Worm (Caenorhabditis elegans) whole organism, mixed stage, embryonic: ENCODE data around the gene lury-1.

ENCODE experiments used
- M03D4.4 ChIP-seq: sonication (generic microtip); optimal IDR thresholded peaks from 2 replicates; lab custom pipeline; 2017; ENCODE audit warnings: mild to moderate bottlenecking, missing genetic modification characterization, missing compliant biosample characterization
- bed-3 ChIP-seq: fragments of 200-800 bp; sonication (Bioruptor generic); optimal IDR thresholded peaks from 3 replicates; lab custom pipeline; 2018; ENCODE audit warnings: mild to moderate bottlenecking, missing genetic modification characterization, moderate library complexity, missing compliant biosample characterization
- blmp-1 ChIP-seq: fragments of 150-350 bp; optimal IDR thresholded peaks from 2 replicates; lab custom pipeline; 2014; ENCODE audit warnings: missing biosample characterization, missing genetic modification characterization
- ceh-39 ChIP-seq: fragments of 150-350 bp; optimal IDR thresholded peaks from 2 replicates; lab custom pipeline; 2014; ENCODE audit warnings: missing biosample characterization, missing genetic modification characterization
- ceh-43 ChIP-seq: fragments of 200-800 bp; sonication (Bioruptor generic); optimal IDR thresholded peaks from 2 replicates; lab custom pipeline; 2018; ENCODE audit warnings: mild to moderate bottlenecking, missing genetic modification characterization, moderate library complexity, missing compliant biosample characterization
- ceh-83 ChIP-seq: fragments of 200-800 bp; sonication (Bioruptor generic); optimal IDR thresholded peaks from 2 replicates; lab custom pipeline; 2018; ENCODE audit warnings: mild to moderate bottlenecking, missing genetic modification characterization, missing compliant biosample characterization
- ces-1 ChIP-seq: fragments of 150-350 bp; optimal IDR thresholded peaks from 2 replicates; lab custom pipeline; 2014; ENCODE audit warnings: missing biosample characterization, missing genetic modification reagents, missing genetic modification characterization
- cnd-1 ChIP-seq: fragments of 200-800 bp; sonication (Bioruptor generic); optimal IDR thresholded peaks from 2 replicates; lab custom pipeline; 2018; ENCODE audit warnings: mild to moderate bottlenecking, missing genetic modification characterization, missing compliant biosample characterization
- drap-1 ChIP-seq: fragments of 200-800 bp; sonication (Bioruptor generic); optimal IDR thresholded peaks from 3 replicates; lab custom pipeline; 2018; ENCODE audit warnings: mild to moderate bottlenecking, missing genetic modification characterization, missing compliant biosample characterization
- elt-1 ChIP-seq: sonication (generic microtip); optimal IDR thresholded peaks from 2 replicates; lab custom pipeline; 2017; ENCODE audit warnings: missing genetic modification characterization, mild to moderate bottlenecking, missing compliant biosample characterization, antibody characterized with exemption, moderate library complexity, borderline replicate concordance; ENCODE audit not compliant: insufficient read depth
- elt-3 ChIP-seq: fragments of 150-350 bp; optimal IDR thresholded peaks from 2 replicates; lab custom pipeline; 2014; ENCODE audit warnings: missing biosample characterization, missing genetic modification characterization
- ham-2 ChIP-seq: fragments of 200-800 bp; sonication (Bioruptor generic); optimal IDR thresholded peaks from 2 replicates; lab custom pipeline; 2018; ENCODE audit warnings: mild to moderate bottlenecking, missing genetic modification characterization, missing compliant biosample characterization
- hlh-1 ChIP-seq: fragments of 150-350 bp; optimal IDR thresholded peaks from 2 replicates; lab custom pipeline; 2014; ENCODE audit warnings: missing biosample characterization, missing genetic modification reagents, missing genetic modification characterization
- lin-13 ChIP-seq: fragments of 150-350 bp; optimal IDR thresholded peaks from 2 replicates; lab custom pipeline; 2014; ENCODE audit warnings: missing biosample characterization, missing genetic modification characterization
- lsy-2 ChIP-seq: fragments of 150-350 bp; optimal IDR thresholded peaks from 2 replicates; lab custom pipeline; 2014; ENCODE audit warnings: missing biosample characterization, missing genetic modification characterization
- mab-5 ChIP-seq: fragments of 150-350 bp; optimal IDR thresholded peaks from 2 replicates; lab custom pipeline; 2014; ENCODE audit warnings: missing biosample characterization, missing genetic modification characterization
- mep-1 ChIP-seq: fragments of 150-350 bp; optimal IDR thresholded peaks from 2 replicates; lab custom pipeline; 2017; ENCODE audit warnings: missing biosample characterization, missing genetic modification reagents, missing genetic modification characterization, inconsistent platforms
- mls-2 ChIP-seq: sonication (generic microtip); optimal IDR thresholded peaks from 2 replicates; lab custom pipeline; 2016; ENCODE audit warnings: mild to moderate bottlenecking, missing genetic modification characterization, moderate library complexity, missing compliant biosample characterization
- nhr-12 ChIP-seq: fragments of 150-350 bp; optimal IDR thresholded peaks from 2 replicates; lab custom pipeline; 2014; ENCODE audit warnings: missing biosample characterization, missing genetic modification characterization
- nhr-2 ChIP-seq: fragments of 150-350 bp; optimal IDR thresholded peaks from 2 replicates; lab custom pipeline; 2014; ENCODE audit warnings: missing biosample characterization, missing genetic modification characterization
- nhr-237 ChIP-seq: fragments of 150-350 bp; optimal IDR thresholded peaks from 2 replicates; lab custom pipeline; 2014; ENCODE audit warnings: missing biosample characterization, missing genetic modification characterization
- nhr-28 ChIP-seq: fragments of 150-350 bp; optimal IDR thresholded peaks from 2 replicates; lab custom pipeline; 2014; ENCODE audit warnings: missing biosample characterization, missing genetic modification characterization
- nhr-76 ChIP-seq: sonication (generic microtip); optimal IDR thresholded peaks from 2 replicates; lab custom pipeline; 2017; ENCODE audit warnings: missing biosample characterization, missing genetic modification characterization
- pha-4 ChIP-seq: fragments of 150-350 bp; optimal IDR thresholded peaks from 2 replicates; lab custom pipeline; 2018; ENCODE audit warnings: missing biosample characterization, missing genetic modification reagents, missing genetic modification characterization
- sem-2 ChIP-seq: fragments of 200-800 bp; sonication (Bioruptor generic); optimal IDR thresholded peaks from 2 replicates; lab custom pipeline; 2018; ENCODE audit warnings: mild to moderate bottlenecking, missing genetic modification characterization, missing compliant biosample characterization
- snpc-4 ChIP-seq: fragments of 150-350 bp; optimal IDR thresholded peaks from 2 replicates; lab custom pipeline; 2014; ENCODE audit warnings: missing biosample characterization, missing genetic modification characterization
- sptf-1 ChIP-seq: sonication (generic microtip); optimal IDR thresholded peaks from 2 replicates; lab custom pipeline; 2017; ENCODE audit warnings: mild to moderate bottlenecking, missing genetic modification characterization, moderate library complexity, missing compliant biosample characterization
- tbx-8 ChIP-seq: fragments of 200-800 bp; sonication (Bioruptor generic); optimal IDR thresholded peaks from 2 replicates; lab custom pipeline; 2018; ENCODE audit warnings: mild to moderate bottlenecking, missing genetic modification characterization, moderate library complexity, missing compliant biosample characterization
- unc-120 ChIP-seq: sonication (generic microtip); optimal IDR thresholded peaks from 2 replicates; lab custom pipeline; 2017; ENCODE audit warnings: missing genetic modification characterization, missing compliant biosample characterization; ENCODE audit not compliant: poor library complexity, severe bottlenecking
- unc-39 ChIP-seq: fragments of 150-350 bp; optimal IDR thresholded peaks from 2 replicates; lab custom pipeline; 2014; ENCODE audit warnings: missing biosample characterization, missing genetic modification characterization
- zip-8 ChIP-seq: fragments of 150-350 bp; optimal IDR thresholded peaks from 2 replicates; lab custom pipeline; 2014; ENCODE audit warnings: missing biosample characterization, missing genetic modification characterization
- ztf-11 ChIP-seq: fragments of 150-350 bp; optimal IDR thresholded peaks from 2 replicates; lab custom pipeline; 2014; ENCODE audit warnings: missing biosample characterization, missing genetic modification characterization

Gene lury-1

DNA sequence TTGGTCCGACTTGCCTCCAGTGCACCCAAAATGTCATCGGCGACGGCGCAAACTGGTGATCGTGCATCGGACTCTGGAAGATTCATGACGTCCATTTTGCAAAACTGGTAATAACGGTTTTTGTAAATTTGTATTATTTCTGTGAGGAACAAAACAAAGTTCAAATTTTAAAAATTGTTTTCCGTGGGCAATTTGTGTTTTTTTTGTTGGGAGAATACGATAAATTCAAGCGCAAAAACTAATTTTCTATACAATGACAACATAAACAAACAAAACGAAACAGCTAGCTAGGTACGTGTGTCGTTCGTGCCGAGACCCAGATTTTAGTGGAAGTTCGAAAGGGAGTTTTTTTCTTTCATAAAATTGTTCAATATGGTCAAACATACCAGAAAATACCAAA, 3.3 kb upstream of the lury-1 start, which contains the start of gene Y75B8A.10:
Gene Y75B8A.10, minus strand, starts transcription at position 101 of the 400 bp plus-strand sequence.
- TF ChIP-seq mep-1 (tag; lab: Kevin White, UChicago): no peak
- TF ChIP-seq nhr-12: no peak
- no peak for TF ChIP-seq ceh-43 (GFP tag; lab: Kevin White, UChicago)
- TF ChIP-seq bed-3 (GFP tag; lab: Kevin White, UChicago): no peak
- no peak for TF ChIP-seq sptf-1 (tag; lab: Kevin White, UChicago)
- no peak for TF ChIP-seq nhr-237 (tag; lab: Kevin White, UChicago)
- no peak for TF ChIP-seq elt-1 (tag; lab: Kevin White, UChicago)
- TF ChIP-seq zip-8 (tag; lab: Kevin White, UChicago): no peak
- TF ChIP-seq ceh-83: no peak
- TF ChIP-seq mab-5 (tag; lab: Kevin White, UChicago): no peak
- TF ChIP-seq tbx-8: no peak
- TF ChIP-seq ztf-11: no peak
- no peak for TF ChIP-seq sem-2 (GFP tag; lab: Kevin White, UChicago)

DNA sequence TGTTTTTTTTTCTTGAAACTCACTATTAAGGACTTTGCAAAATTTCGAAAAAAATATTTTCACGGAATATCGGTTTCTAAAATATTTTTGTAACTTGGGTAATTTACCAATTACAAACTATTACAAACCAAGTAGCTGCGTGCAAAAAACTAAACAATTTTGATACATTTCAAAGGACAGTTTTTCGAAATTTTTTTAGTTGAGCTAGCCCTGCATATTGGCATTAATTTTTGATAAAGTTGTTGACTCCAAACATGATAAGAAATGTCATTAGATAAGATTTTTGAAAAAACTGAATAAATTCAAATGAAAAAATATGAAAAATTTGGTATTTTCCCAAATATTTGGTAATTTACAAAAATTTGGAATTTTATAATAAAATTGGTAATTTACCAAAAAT, 2.0 kb downstream of the lury-1 start:
- TF ChIP-seq M03D4.4 (tag; lab: Kevin White, UChicago) (no peak), snpc-4 (tag; lab: Kevin White, UChicago) (no peak), unc-120 (tag; lab: Kevin White, UChicago) (no peak), sem-2 (GFP tag; lab: Kevin White, UChicago) (no peak), nhr-28 (no peak), elt-1 (tag; lab: Kevin White, UChicago) (no peak)

DNA sequence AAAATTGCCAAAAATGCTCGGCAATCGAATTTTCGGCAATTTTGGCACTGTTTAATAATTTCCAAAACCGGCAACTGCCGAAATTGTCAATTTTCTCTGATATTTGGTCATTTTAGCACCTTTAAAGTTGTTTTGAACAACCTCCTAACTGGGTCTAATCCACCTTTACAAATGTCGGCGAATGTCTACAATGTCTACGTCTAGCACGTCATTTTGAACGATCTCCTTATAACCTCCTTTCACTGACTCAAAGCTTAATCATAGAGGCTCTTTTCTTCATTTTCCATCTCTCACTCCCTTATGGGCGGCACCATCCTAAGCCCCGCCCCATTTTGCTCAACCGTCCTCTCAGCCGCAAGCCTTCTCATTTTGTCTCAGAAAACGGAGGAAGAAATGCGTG, 8.0 kb downstream of the lury-1 start, which contains the start of gene Y75B8A.44:
Gene Y75B8A.44, plus strand, starts transcription at position 301 of the 400 bp plus-strand sequence.
- TF ChIP-seq snpc-4 (tag; lab: Kevin White, UChicago) (no peak), pha-4 (tag; lab: Kevin White, UChicago) (no peak), bed-3 (GFP tag; lab: Kevin White, UChicago) (no peak), nhr-237 (tag; lab: Kevin White, UChicago) (no peak), sptf-1 (tag; lab: Kevin White, UChicago) (no peak), ces-1 (GFP tag; lab: Kevin White, UChicago) (no peak), nhr-12 (no peak), drap-1 (GFP tag; lab: Kevin White, UChicago) (no peak), ceh-43 (GFP tag; lab: Kevin White, UChicago) (no peak), ceh-83 (no peak), blmp-1 (tag; lab: Kevin White, UChicago) (no peak), unc-39 (tag; lab: Kevin White, UChicago) (no peak), nhr-28 (no peak), nhr-2 (tag; lab: Kevin White, UChicago) (no peak), M03D4.4 (tag; lab: Kevin White, UChicago) (no peak)

DNA sequence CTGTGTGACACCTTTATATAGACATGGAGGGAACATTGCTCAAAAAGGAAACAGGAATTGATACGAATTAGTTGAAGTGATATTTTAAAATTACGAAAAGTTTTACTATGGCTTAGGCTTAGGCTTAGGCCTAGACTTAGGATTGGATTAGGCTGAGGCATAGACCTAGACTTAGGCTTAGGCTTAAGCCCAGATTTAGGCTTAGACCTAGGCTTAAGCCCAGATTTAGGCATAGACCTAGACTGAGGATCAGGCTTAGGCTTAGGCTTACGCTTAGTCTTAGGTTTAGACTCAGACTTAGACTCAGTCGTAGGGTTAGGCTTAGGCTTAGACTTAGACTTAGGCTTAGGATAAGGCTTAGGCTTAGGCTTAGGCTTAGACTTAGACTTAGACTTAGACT, 9.8 kb downstream of the lury-1 start:
- no peak for TF ChIP-seq nhr-76
- no peak for TF ChIP-seq mep-1 (tag; lab: Kevin White, UChicago)
- no peak for TF ChIP-seq sem-2 (GFP tag; lab: Kevin White, UChicago)
- no peak for TF ChIP-seq lin-13 (tag; lab: Kevin White, UChicago)
- no peak for TF ChIP-seq ztf-11
- TF ChIP-seq ham-2: no peak
- TF ChIP-seq pha-4 (tag; lab: Kevin White, UChicago): no peak
- TF ChIP-seq tbx-8: no peak
- TF ChIP-seq ceh-39: no peak
- TF ChIP-seq, all 35 proteins: peak for 0

DNA sequence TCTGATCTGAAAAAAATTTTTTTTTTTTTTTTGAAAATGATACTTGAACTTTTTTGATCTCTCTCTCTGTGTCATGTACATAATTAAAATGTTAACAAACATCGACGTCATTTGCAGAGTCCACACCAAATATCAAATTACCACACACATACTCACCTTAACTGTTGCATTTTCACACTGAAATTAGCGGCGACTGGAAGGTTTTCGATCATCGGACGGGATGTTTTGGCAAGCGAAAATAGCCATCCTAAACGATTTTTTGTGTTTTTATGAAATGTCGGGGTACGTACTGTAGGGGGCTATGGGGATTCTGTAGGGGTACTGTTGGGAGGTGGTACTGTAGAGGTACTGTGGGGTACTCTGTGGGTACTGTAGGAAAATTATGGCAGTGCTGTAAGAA, 11.9 kb downstream of the lury-1 start:
- no peak for TF ChIP-seq hlh-1
- no peak for TF ChIP-seq nhr-76

DNA sequence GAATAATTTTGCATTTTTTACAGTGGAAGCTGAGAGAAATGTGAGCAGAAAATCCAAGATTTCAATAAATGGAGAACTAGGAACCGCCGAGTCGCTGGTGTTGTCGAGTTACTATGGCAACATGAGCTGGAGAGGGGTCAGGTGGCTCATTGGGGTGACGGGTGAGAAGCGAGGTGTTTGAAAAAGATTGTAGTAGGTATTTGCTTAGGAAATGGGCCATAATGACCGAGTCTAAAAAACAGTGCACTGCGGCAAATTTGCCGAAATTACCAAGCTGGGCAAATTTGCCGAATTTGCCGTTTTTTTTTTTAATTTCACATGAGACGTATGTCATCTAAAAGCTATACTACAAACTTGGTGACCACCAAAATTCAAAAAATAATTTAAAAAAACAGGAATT, 16.2 kb downstream of the lury-1 start, which contains the start of gene osm-12:
Gene osm-12, minus strand, starts transcription at position 101 of the 400 bp plus-strand sequence.
- TF ChIP-seq nhr-237 (tag; lab: Kevin White, UChicago): no peak
- TF ChIP-seq lsy-2: no peak
- no peak for TF ChIP-seq mls-2 (tag; lab: Kevin White, UChicago)
- no peak for TF ChIP-seq elt-3 (tag; lab: Kevin White, UChicago)
- TF ChIP-seq sem-2 (GFP tag; lab: Kevin White, UChicago): no peak
- TF ChIP-seq elt-1 (tag; lab: Kevin White, UChicago): no peak
- TF ChIP-seq nhr-76: no peak
- TF ChIP-seq ces-1 (GFP tag; lab: Kevin White, UChicago): no peak
- TF ChIP-seq ceh-43 (GFP tag; lab: Kevin White, UChicago): no peak
- no peak for TF ChIP-seq ceh-83
- TF ChIP-seq bed-3 (GFP tag; lab: Kevin White, UChicago): no peak
- no peak for TF ChIP-seq cnd-1 (tag; lab: Kevin White, UChicago)
- no peak for TF ChIP-seq snpc-4 (tag; lab: Kevin White, UChicago)
- TF ChIP-seq unc-120 (tag; lab: Kevin White, UChicago): no peak
- no peak for TF ChIP-seq nhr-2 (tag; lab: Kevin White, UChicago)
- no peak for TF ChIP-seq ham-2
- TF ChIP-seq mep-1 (tag; lab: Kevin White, UChicago): no peak
- TF ChIP-seq lin-13 (tag; lab: Kevin White, UChicago): no peak
- TF ChIP-seq pha-4 (tag; lab: Kevin White, UChicago): no peak
- TF ChIP-seq tbx-8: no peak
